Worm (Caenorhabditis elegans) whole organism, mixed stage, embryonic: ENCODE results near the gene rpn-6.2.

Source experiments
- ces-1 ChIP-seq: fragments of 150-350 bp; optimal IDR thresholded peaks from 2 replicates; lab custom pipeline; 2014; ENCODE audit warnings: missing biosample characterization, missing genetic modification reagents, missing genetic modification characterization
- lin-13 ChIP-seq: fragments of 150-350 bp; optimal IDR thresholded peaks from 2 replicates; lab custom pipeline; 2014; ENCODE audit warnings: missing biosample characterization, missing genetic modification characterization
- nhr-28 ChIP-seq: fragments of 150-350 bp; optimal IDR thresholded peaks from 2 replicates; lab custom pipeline; 2014; ENCODE audit warnings: missing biosample characterization, missing genetic modification characterization
- snpc-4 ChIP-seq: fragments of 150-350 bp; optimal IDR thresholded peaks from 2 replicates; lab custom pipeline; 2014; ENCODE audit warnings: missing biosample characterization, missing genetic modification characterization

- TF ChIP-seq lin-13 (no peak), nhr-28 (tag; lab: Kevin White, UChicago) (no peak), snpc-4 (tag; lab: Kevin White, UChicago) (no peak), ces-1 (GFP tag; lab: Kevin White, UChicago) (no peak)
Measured at ce11 chrIII:8967639-8968038, 34.2 kb downstream of the rpn-6.2 start, which contains the start of the genes bud-13 and rpap-2.
